Fruit fly (Drosophila melanogaster): ENCODE data around the gene Smn.

Gene Smn

DNA sequence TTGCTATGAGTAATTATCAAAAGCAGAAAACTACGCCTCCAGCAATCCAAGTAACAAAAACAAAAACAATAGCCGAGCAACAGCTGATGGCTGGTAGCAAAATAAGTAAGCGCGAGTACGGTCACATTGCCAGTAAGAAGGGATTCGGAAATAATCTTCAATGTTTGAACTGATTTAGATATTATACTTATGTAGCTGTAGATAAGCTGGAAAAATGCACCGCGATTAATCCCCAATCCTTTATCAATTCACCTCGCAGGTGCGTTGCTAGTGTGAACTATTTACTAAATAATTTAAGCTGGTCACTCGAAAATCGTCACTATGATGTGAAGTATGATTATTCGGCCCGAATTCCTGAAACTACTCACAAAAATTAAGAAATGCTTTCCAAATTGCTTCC is 5.6 kb upstream of the Smn start, which contains the start of the genes Syx8 and CG32163 (continued):
- TF ChIP-seq nom (GFP tag; optimal IDR thresholded peaks at IDR 0.05) = no peak
- no peak for TF ChIP-seq Oaz (GFP tag; IDR thresholded peaks at IDR 0.05)
- TF ChIP-seq rib (GFP tag; IDR thresholded peaks at IDR 0.05) = no peak
- TF ChIP-seq HLH54F (GFP tag; optimal IDR thresholded peaks at IDR 0.05) = no peak
- no peak for TF ChIP-seq Elba2 (GFP tag; optimal IDR thresholded peaks at IDR 0.05)
- TF ChIP-seq CG1603 (tag; optimal IDR thresholded peaks at IDR 0.05) = peak; percentile 55
- peak; percentile 41 for TF ChIP-seq CG4617 (GFP tag; optimal IDR thresholded peaks at IDR 0.05; ENCODE audit: borderline replicate concordance)
- no peak for TF ChIP-seq so (GFP tag; IDR thresholded peaks at IDR 0.05)
- no peak for TF ChIP-seq psq (GFP tag; optimal IDR thresholded peaks at IDR 0.05)
- TF ChIP-seq CHES-1-like (GFP tag; optimal IDR thresholded peaks at IDR 0.05) = peak; percentile 5
- TF ChIP-seq Mrtf (GFP tag; IDR thresholded peaks at IDR 0.05) = no peak
- no peak for TF ChIP-seq p53 (GFP tag; optimal IDR thresholded peaks at IDR 0.05)
- TF ChIP-seq Jarid2 (GFP tag; optimal IDR thresholded peaks at IDR 0.05) = no peak
- TF ChIP-seq vfl (GFP tag; optimal IDR thresholded peaks at IDR 0.05) = no peak
- no peak for TF ChIP-seq Doc2 (GFP tag; IDR thresholded peaks at IDR 0.05)
- no peak for TF ChIP-seq CG15479 (GFP tag; optimal IDR thresholded peaks at IDR 0.05)
- TF ChIP-seq ind (GFP tag; optimal IDR thresholded peaks at IDR 0.05) = no peak
- TF ChIP-seq maf-S (GFP tag; optimal IDR thresholded peaks at IDR 0.05) = no peak
- TF ChIP-seq CG4404 (GFP tag; IDR thresholded peaks at IDR 0.05) = no peak
- TF ChIP-seq mirr (GFP tag; optimal IDR thresholded peaks at IDR 0.05) = no peak
- TF ChIP-seq Atf6 (GFP tag; IDR thresholded peaks at IDR 0.05) = no peak
- TF ChIP-seq CG9817 (tag; optimal IDR thresholded peaks at IDR 0.05) = no peak
- no peak for TF ChIP-seq ash1 (GFP tag; optimal IDR thresholded peaks at IDR 0.05)
- no peak for TF ChIP-seq jing (GFP tag; optimal IDR thresholded peaks at IDR 0.05)
- TF ChIP-seq CG1647 (GFP tag; optimal IDR thresholded peaks at IDR 0.05) = no peak
- TF ChIP-seq CG18764 (GFP tag; optimal IDR thresholded peaks at IDR 0.05) = no peak
- TF ChIP-seq CG3163 (GFP tag; optimal IDR thresholded peaks at IDR 0.05) = no peak
- no peak for TF ChIP-seq schlank (tag; optimal IDR thresholded peaks at IDR 0.05)
- no peak for TF ChIP-seq CG3065 (GFP tag; optimal IDR thresholded peaks at IDR 0.05)
- TF ChIP-seq CG11398 (GFP tag; optimal IDR thresholded peaks at IDR 0.05) = no peak
- peak; percentile 29; the same call in 1 of the 2 replicates for TF ChIP-seq CG4360 (GFP tag; IDR thresholded peaks at IDR 0.05)
- TF ChIP-seq fu2 (GFP tag; optimal IDR thresholded peaks at IDR 0.05) = no peak
- TF ChIP-seq CG14667 (GFP tag; IDR thresholded peaks at IDR 0.05) = no peak
- no peak for TF ChIP-seq CG10462 (GFP tag; optimal IDR thresholded peaks at IDR 0.05)
- peak; percentile 30 for TF ChIP-seq sug (tag; optimal IDR thresholded peaks at IDR 0.05)
- 0 out of 3 replicates have a peak, but pooled peaks have one; percentile 41 for TF ChIP-seq CG16813 (GFP tag; IDR thresholded peaks at IDR 0.05; ENCODE audit: partially characterized antibody)
- TF ChIP-seq CG7271 (tag; optimal IDR thresholded peaks at IDR 0.05) = no peak
- no peak for TF ChIP-seq CG12299 (tag; optimal IDR thresholded peaks at IDR 0.05)
- no peak for TF ChIP-seq Myb (GFP tag; optimal IDR thresholded peaks at IDR 0.05)
- no peak for TF ChIP-seq CG13424 (tag; optimal IDR thresholded peaks at IDR 0.05)
- TF ChIP-seq CG8388 (GFP tag; optimal IDR thresholded peaks at IDR 0.05) = no peak
- TF ChIP-seq Rfx (GFP tag; IDR thresholded peaks at IDR 0.05) = no peak
- no peak for TF ChIP-seq CG18619 (GFP tag; optimal IDR thresholded peaks at IDR 0.05)
- TF ChIP-seq CG2875 (GFP tag; optimal IDR thresholded peaks at IDR 0.05) = no peak
- TF ChIP-seq CG10565 (GFP tag; optimal IDR thresholded peaks at IDR 0.05) = no peak
- TF ChIP-seq grn (GFP tag; optimal IDR thresholded peaks at IDR 0.05) = no peak
- TF ChIP-seq Six4 (GFP tag; optimal IDR thresholded peaks at IDR 0.05) = no peak
- TF ChIP-seq CG6791 (GFP tag; IDR thresholded peaks at IDR 0.05; ENCODE audit: partially characterized antibody) = no peak
- no peak for TF ChIP-seq CG12942 (GFP tag; optimal IDR thresholded peaks at IDR 0.05)
- TF ChIP-seq CG6683 (GFP tag; optimal IDR thresholded peaks at IDR 0.05) = no peak
- no peak for TF ChIP-seq Atf3 (GFP tag; optimal IDR thresholded peaks at IDR 0.05)
- no peak for TF ChIP-seq Xbp1 (GFP tag; optimal IDR thresholded peaks at IDR 0.05)

All from whole organism, embryonic.